Fruit fly (Drosophila melanogaster) whole organism, adult: ENCODE data around the gene CG33521.

Source experiments
- CG11617 ChIP-seq: fragments of 200-800 bp; sonication (Bioruptor generic); optimal IDR thresholded peaks from 2 replicates; lab custom pipeline; 2017; ENCODE audit warnings: mild to moderate bottlenecking, missing biosample characterization, missing genetic modification reagents, missing genetic modification characterization
- CG12768 ChIP-seq: fragments of 200-800 bp; sonication (Bioruptor generic); optimal IDR thresholded peaks from 2 replicates; lab custom pipeline; 2017; ENCODE audit warnings: missing biosample characterization, missing genetic modification characterization, mild to moderate bottlenecking, moderate library complexity, missing genetic modification reagents
- CG14711 ChIP-seq: fragments of 200-800 bp; sonication (Bioruptor generic); optimal IDR thresholded peaks from 2 replicates; lab custom pipeline; 2018; ENCODE audit warnings: missing biosample characterization, mild to moderate bottlenecking, missing genetic modification characterization, moderate library complexity
- CG1620 ChIP-seq: fragments of 200-800 bp; sonication (Bioruptor generic); optimal IDR thresholded peaks from 2 replicates; lab custom pipeline; 2016; ENCODE audit warnings: missing biosample characterization, missing genetic modification characterization
- CG5204 ChIP-seq: fragments of 200-800 bp; sonication (Bioruptor generic); optimal IDR thresholded peaks from 2 replicates; lab custom pipeline; 2016; ENCODE audit warnings: missing biosample characterization, missing genetic modification characterization
- CG7045 ChIP-seq: fragments of 200-800 bp; sonication (Bioruptor generic); optimal IDR thresholded peaks from 2 replicates; lab custom pipeline; 2017; ENCODE audit warnings: missing biosample characterization, mild to moderate bottlenecking, missing genetic modification characterization
- Clk ChIP-seq: fragments of 200-800 bp; sonication (Bioruptor generic); optimal IDR thresholded peaks from 2 replicates; lab custom pipeline; 2017; ENCODE audit warnings: missing biosample characterization, missing genetic modification characterization
- Mnt ChIP-seq: fragments of 200-800 bp; sonication (Bioruptor generic); optimal IDR thresholded peaks from 2 replicates; lab custom pipeline; 2016; ENCODE audit warnings: missing biosample characterization, mild to moderate bottlenecking, missing genetic modification characterization
- cic ChIP-seq: fragments of 200-800 bp; sonication (Bioruptor generic); optimal IDR thresholded peaks from 2 replicates; lab custom pipeline; 2017; ENCODE audit warnings: missing biosample characterization, mild to moderate bottlenecking, missing genetic modification characterization, moderate library complexity
- kay ChIP-seq: fragments of 200-800 bp; sonication (Bioruptor generic); peaks from one replicate; lab custom pipeline; 2016; ENCODE audit warnings: missing biosample characterization, missing genetic modification characterization, borderline replicate concordance
- pad ChIP-seq: fragments of 200-800 bp; sonication (Bioruptor generic); optimal IDR thresholded peaks from 3 replicates; lab custom pipeline; 2017; ENCODE audit warnings: missing biosample characterization, missing genetic modification characterization, mild to moderate bottlenecking, moderate library complexity, missing genetic modification reagents

DNA sequence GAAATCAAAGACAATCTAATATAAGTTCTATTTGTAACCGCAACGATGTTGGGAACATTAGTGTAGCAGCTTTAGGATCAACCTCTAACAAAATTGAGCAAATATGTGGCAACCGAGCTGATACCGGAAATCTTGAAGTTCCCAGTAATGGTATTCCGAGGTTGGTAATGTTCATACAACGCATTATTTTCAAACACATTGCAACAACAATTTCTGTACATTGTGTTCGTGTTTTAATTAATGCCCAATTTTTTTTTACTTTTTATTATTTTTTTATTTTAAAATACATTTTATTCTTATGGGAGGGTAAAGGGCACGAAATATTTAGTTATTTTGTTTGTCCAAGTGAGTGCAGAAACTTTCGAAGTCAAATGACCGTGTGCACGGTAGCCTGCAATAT lies 47.8 kb downstream of the CG33521 start:
- no peak for TF ChIP-seq kay (GFP tag; lab: Kevin White, UChicago)
- TF ChIP-seq pad (GFP tag; lab: Kevin White, UChicago) = no peak
- TF ChIP-seq CG5204 (GFP tag; lab: Kevin White, UChicago) = no peak
- no peak for TF ChIP-seq CG11617
- no peak for TF ChIP-seq Clk
- TF ChIP-seq Mnt (GFP tag; lab: Kevin White, UChicago) = no peak
- no peak for TF ChIP-seq CG7045 (GFP tag; lab: Kevin White, UChicago)
- TF ChIP-seq CG1620 = no peak
- TF ChIP-seq CG12768 (GFP tag; lab: Kevin White, UChicago) = no peak
- no peak for TF ChIP-seq cic
- TF ChIP-seq CG14711 (tag; lab: Kevin White, UChicago) = no peak
